Fruit fly (Drosophila melanogaster): ENCODE data around the gene CG33673.

Gene CG33673

dm6 chr2L:1959420-1959819 is 12.9 kb upstream of the CG33673 start (continued):
- TF ChIP-seq Hr3 (GFP tag; optimal IDR thresholded peaks at IDR 0.05) (no peak), ci (GFP tag; IDR thresholded peaks at IDR 0.05) (peak; percentile 55; the same call in 1 of the 3 replicates), her (GFP tag; optimal IDR thresholded peaks at IDR 0.05) (no peak), chn (GFP tag; optimal IDR thresholded peaks at IDR 0.05) (no peak), CG11560 (tag; IDR thresholded peaks at IDR 0.05) (no peak), CG2889 (GFP tag; IDR thresholded peaks at IDR 0.05) (no peak), CG14667 (GFP tag; IDR thresholded peaks at IDR 0.05) (no peak), lab (GFP tag; optimal IDR thresholded peaks at IDR 0.05) (peak; percentile 24), CG17328 (GFP tag; IDR thresholded peaks at IDR 0.05) (peak; percentile 31; the same call in 1 of the 2 replicates), CG12219 (GFP tag; optimal IDR thresholded peaks at IDR 0.05) (no peak), btn (GFP tag; optimal IDR thresholded peaks at IDR 0.05) (no peak), Abd-B (GFP tag; optimal IDR thresholded peaks at IDR 0.05) (no peak), pb (GFP tag; optimal IDR thresholded peaks at IDR 0.05) (no peak), CG9727 (GFP tag; optimal IDR thresholded peaks at IDR 0.05) (no peak), Blimp-1 (GFP tag; optimal IDR thresholded peaks at IDR 0.05) (no peak), CG9215 (GFP tag; IDR thresholded peaks at IDR 0.05) (no peak), CG6175 (GFP tag; IDR thresholded peaks at IDR 0.05) (no peak), fd102C (GFP tag; optimal IDR thresholded peaks at IDR 0.05) (no peak), Sox100B (GFP tag; optimal IDR thresholded peaks at IDR 0.05) (no peak), B-H2 (GFP tag; optimal IDR thresholded peaks at IDR 0.05) (no peak), CG7963 (GFP tag; IDR thresholded peaks at IDR 0.05; ENCODE audit: partially characterized antibody) (no peak), Oli (tag; optimal IDR thresholded peaks at IDR 0.05) (peak; percentile 11), sisA (GFP tag; IDR thresholded peaks at IDR 0.05) (peak; percentile 38), so (GFP tag; IDR thresholded peaks at IDR 0.05) (no peak), Ssrp (tag; optimal IDR thresholded peaks at IDR 0.05) (no peak), CG31224 (GFP tag; IDR thresholded peaks at IDR 0.05) (no peak), mirr (GFP tag; optimal IDR thresholded peaks at IDR 0.05) (no peak), Hand (GFP tag; optimal IDR thresholded peaks at IDR 0.05) (no peak), luna (GFP tag; optimal IDR thresholded peaks at IDR 0.05) (no peak), Dad (GFP tag; optimal IDR thresholded peaks at IDR 0.05) (no peak), toy (GFP tag; IDR thresholded peaks at IDR 0.05) (no peak), insv (GFP tag; optimal IDR thresholded peaks at IDR 0.05) (no peak), Med (GFP tag) (no peak), CG12769 (tag; optimal IDR thresholded peaks at IDR 0.05) (no peak), CG13424 (tag; optimal IDR thresholded peaks at IDR 0.05) (no peak), Stat92E (GFP tag; optimal IDR thresholded peaks at IDR 0.05) (no peak), NC2β (GFP tag; optimal IDR thresholded peaks at IDR 0.05) (no peak), CG17568 (GFP tag; optimal IDR thresholded peaks at IDR 0.05) (no peak), z (GFP tag; IDR thresholded peaks at IDR 0.05) (no peak), CG10462 (GFP tag; optimal IDR thresholded peaks at IDR 0.05) (no peak), bsh (GFP tag; optimal IDR thresholded peaks at IDR 0.05) (no peak), Rfx (GFP tag; IDR thresholded peaks at IDR 0.05) (0 out of 2 replicates have a peak, but pooled peaks have one; percentile 9), repo (GFP tag; optimal IDR thresholded peaks at IDR 0.05) (no peak), slbo (GFP tag; IDR thresholded peaks at IDR 0.05) (peak; percentile 27; the same call in 1 of the 2 replicates), ttk (GFP tag; IDR thresholded peaks at IDR 0.05) (0 out of 2 replicates have a peak, but pooled peaks have one; percentile 12), cas (GFP tag; IDR thresholded peaks at IDR 0.05) (no peak), CG8281 (tag; optimal IDR thresholded peaks at IDR 0.05) (no peak), CG4730 (GFP tag; IDR thresholded peaks at IDR 0.05) (no peak; the same call in 1 of the 2 replicates), CG17802 (tag; optimal IDR thresholded peaks at IDR 0.05) (no peak), CG16779 (GFP tag; IDR thresholded peaks at IDR 0.05) (no peak), hb (GFP tag; IDR thresholded peaks at IDR 0.05; ENCODE audit: partially characterized antibody) (no peak), emc (GFP tag; optimal IDR thresholded peaks at IDR 0.05) (no peak)
